Worm (Caenorhabditis elegans): Measurements from ENCODE around the gene Y57G11C.43.
"Not testable (repeated sequence)": the region's sequence is repeated elsewhere in the genome, so short reads cannot be mapped to it uniquely, and the experiment has no call there.

The Y57G11C.43 gene

DNA sequence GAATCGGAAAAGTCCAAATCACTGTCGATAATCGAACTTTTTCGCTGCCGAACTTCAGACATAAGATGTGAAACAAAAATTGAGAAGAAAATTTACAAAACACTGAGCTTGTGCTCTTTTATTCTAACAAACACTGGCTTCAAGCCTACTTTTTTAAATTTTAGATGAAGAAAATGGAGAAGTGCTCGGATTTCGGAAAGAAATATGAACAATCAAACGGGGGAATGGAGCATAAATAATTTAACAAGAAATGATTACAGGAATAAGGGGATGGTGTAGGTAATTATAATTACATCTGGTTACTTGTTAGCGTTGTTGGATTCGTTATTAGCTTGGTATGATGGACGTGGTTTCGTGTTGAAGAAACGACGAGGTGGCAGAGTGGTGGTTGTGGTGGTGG, 2.1 kb downstream of the Y57G11C.43 start, which contains the start of gene degl-1:
Gene degl-1, minus strand, starts transcription at position 101 of the 400 bp plus-strand sequence.
- TF ChIP-seq him-1 (tag; optimal IDR thresholded peaks at IDR 0.05) (no peak), dao-5 (tag; optimal IDR thresholded peaks at IDR 0.05) (no peak), W03F9.2 (tag; optimal IDR thresholded peaks at IDR 0.05) (no peak)

DNA sequence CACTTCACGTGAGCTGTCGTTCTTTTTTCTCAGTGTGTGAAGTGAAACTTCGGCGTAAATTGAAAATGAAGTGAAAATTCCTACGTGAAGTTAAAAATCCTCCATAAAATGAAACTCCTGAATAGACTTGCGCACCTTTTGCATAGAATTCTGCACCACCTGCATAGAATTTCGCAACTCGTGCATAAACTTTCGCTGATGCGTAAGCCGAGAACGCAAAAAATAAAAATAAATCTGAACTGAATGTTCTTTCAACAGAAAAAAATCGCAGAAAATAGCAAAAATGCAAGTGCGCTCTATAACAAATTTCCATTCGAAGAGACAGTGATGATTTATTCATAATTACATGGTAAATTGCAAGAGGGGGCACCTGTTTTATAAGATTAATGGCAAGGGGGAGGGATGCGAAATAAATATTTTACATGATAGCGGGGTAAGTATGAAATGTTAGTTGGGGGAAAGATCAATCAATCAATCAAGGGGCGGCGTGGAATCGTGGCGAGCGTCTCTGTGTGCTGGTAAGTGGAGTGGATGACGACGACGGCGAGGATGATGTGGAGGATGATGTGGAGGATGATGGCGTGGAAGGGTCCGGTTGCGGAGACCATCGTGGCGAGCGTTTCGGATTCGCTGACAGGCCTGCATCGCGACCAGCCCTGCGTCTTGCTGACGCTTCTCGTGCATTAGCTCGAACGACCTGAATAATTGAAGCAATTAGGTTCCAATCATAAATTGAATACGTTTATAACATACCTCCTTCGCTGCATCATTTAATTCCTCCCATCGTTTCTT, 4.2 kb downstream of the Y57G11C.43 start, which contains the start of gene Y57G11C.36:
Gene Y57G11C.36, minus strand, starts transcription at position 502 of the 792 bp plus-strand sequence.
- TF ChIP-seq W03F9.2 (tag; optimal IDR thresholded peaks at IDR 0.05): no peak
- TF ChIP-seq dao-5 (tag; optimal IDR thresholded peaks at IDR 0.05): no peak
- TF ChIP-seq him-1 (tag; optimal IDR thresholded peaks at IDR 0.05): no peak

DNA sequence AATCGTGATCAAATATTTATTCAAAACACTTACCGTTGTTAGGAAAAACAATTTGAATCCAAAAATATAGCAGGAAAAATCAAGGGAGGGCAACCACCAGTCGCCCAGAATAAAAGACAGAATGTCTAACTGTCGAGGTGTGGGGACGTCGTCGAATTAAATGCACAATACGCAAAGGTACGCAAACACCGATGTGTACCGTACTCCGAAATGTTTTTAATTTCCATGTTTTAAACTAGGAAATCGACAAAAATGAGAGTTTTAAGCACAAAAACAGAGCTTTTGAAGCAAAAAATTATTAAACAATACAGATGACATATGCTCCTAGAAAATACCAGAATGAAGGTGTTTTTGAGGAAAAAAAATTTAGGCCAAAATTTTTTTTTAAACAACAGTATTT, 5.2 kb downstream of the Y57G11C.43 start, which contains the start of gene Y57G11C.51:
Gene Y57G11C.51, minus strand, starts transcription at position 101 of the 400 bp plus-strand sequence.
- TF ChIP-seq dao-5, W03F9.2, him-1 (tag; optimal IDR thresholded peaks at IDR 0.05): not testable (repeated sequence)

DNA sequence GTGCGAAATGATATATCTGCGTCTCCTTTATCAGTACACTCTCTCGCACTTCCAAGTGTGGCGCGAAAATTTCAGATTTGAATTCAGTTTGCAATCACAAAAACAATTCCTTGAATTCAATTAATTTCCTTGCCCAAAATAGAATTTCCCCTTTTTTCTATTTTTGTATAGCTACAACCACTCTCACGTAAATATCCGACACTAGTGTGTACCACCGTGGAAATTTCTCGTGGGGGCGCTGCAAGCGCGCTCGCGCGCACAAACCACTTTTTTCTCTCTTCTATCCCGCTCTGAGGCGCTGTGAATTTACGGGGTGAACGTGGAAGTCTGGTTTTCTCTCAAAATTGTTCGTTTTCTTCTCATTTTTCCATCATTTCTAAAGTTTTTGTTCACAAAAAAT, 12.3 kb downstream of the Y57G11C.43 start, which contains the start of gene Y57G11C.8:
Gene Y57G11C.8, plus strand, starts transcription at position 301 of the 400 bp plus-strand sequence.
- TF ChIP-seq dao-5 (tag; optimal IDR thresholded peaks at IDR 0.05) (no peak), him-1 (tag; optimal IDR thresholded peaks at IDR 0.05) (no peak), W03F9.2 (tag; optimal IDR thresholded peaks at IDR 0.05) (no peak)

DNA sequence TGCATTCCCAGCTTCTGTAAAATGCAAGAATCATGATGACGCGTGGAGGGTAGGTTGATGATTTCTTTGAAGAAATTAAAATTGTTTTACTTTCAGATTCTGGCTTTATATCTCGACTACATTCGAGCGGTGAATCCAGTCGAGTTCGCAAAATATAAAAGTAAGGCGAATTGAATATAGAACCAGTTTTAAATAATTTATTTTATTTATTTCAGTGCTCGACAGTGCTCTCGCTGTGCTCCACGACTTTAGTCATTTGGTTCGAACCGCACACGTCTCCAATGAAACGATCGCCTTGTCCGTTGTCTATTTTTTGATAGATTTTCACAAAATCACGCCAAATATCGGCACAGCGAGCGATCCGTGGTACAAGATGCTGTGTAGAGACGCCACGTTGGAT, 13.0 kb downstream of the Y57G11C.43 start, which contains the start of gene Y57G11C.1130:
Gene Y57G11C.1130, plus strand, starts transcription at position 301 of the 400 bp plus-strand sequence.
- TF ChIP-seq dao-5 (tag; optimal IDR thresholded peaks at IDR 0.05) (no peak), W03F9.2 (tag; optimal IDR thresholded peaks at IDR 0.05) (no peak), him-1 (tag; optimal IDR thresholded peaks at IDR 0.05) (no peak)

DNA sequence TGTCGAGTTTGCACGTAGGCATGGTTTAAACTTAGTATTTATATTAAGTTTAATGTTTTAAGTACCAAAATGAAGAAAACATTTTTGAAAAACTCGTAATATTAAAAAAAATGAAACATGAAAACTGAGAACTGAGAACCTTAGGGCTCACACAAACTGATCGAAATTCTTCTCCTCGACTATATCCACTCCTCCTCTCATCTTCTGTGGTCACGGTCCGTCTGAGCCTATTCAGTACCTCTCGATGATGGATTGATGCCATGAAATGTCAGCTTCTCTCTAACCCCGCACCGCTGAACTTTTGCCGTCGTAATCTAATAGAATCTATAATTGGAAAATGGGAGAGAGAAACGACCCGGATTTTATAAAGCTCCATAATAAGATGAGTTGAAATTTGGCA, 15.2 kb downstream of the Y57G11C.43 start, which contains the start of gene nlp-56:
Gene nlp-56, minus strand, starts transcription at position 257 of the 400 bp plus-strand sequence.
- TF ChIP-seq dao-5 (tag; optimal IDR thresholded peaks at IDR 0.05) (no peak), W03F9.2 (tag; optimal IDR thresholded peaks at IDR 0.05) (no peak), him-1 (tag; optimal IDR thresholded peaks at IDR 0.05) (no peak)

DNA sequence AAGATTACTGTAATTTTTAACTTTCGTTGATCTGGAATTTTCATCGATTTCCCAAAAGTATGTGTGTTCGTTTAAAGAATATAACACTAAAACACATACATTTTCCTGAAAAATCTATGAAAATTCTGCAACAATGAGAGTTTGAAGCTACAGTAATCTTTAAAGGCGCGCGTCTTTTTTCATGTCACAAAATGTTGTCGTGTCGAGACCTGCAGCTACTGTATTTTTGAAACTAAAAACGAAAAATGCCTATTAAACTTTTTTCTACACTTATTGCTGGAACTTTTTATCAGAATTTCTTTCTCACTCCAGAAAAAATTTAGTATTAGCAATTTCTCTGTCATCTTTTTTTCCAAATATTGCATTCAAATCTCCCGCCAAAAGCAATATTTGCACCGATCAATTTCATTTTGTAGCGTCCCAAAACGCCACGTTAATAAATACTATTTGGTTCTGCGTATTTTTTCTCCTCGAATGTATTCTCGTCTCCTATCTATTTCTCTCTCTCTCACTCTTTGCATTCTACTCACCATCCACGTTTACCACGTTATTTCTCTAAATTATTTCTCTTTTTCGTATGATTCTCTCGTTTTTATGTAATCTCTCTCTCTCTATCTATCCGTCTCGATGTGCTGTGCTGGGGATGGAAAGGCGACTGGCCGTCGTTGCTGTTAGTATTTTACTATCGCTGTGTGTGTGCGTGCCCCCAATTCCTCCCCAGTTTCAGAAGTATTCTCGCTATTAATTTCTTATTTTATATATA, 17.3 kb downstream of the Y57G11C.43 start, which contains the start of gene melo-1:
Gene melo-1, plus strand, starts transcription at position 658 of the 763 bp plus-strand sequence.
- peak; percentile 44 for TF ChIP-seq him-1 (tag; optimal IDR thresholded peaks at IDR 0.05)
- TF ChIP-seq dao-5 (tag; optimal IDR thresholded peaks at IDR 0.05): no peak
- no peak for TF ChIP-seq W03F9.2 (tag; optimal IDR thresholded peaks at IDR 0.05)

DNA sequence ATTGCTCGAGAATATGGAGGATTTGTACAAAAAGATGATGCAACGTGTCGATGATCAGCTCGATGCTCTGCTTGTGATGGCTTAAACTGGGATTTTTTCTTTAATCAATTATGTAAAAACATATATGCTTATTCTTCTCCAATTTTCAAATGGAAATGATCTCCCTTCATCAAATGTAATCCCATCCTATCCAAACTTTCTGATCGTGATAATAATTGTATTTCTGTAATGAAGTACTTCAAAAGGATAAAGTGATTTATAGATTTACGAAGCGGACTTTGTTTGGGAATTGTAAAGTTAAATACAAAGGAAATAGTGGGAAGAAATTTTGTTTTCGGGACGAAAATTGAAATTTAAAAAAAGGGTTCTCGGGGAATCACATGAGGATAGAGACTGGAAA, 21.3 kb downstream of the Y57G11C.43 start:
- no peak for TF ChIP-seq him-1 (tag; optimal IDR thresholded peaks at IDR 0.05)
- no peak for TF ChIP-seq dao-5 (tag; optimal IDR thresholded peaks at IDR 0.05)
- TF ChIP-seq W03F9.2 (tag; optimal IDR thresholded peaks at IDR 0.05): no peak

DNA sequence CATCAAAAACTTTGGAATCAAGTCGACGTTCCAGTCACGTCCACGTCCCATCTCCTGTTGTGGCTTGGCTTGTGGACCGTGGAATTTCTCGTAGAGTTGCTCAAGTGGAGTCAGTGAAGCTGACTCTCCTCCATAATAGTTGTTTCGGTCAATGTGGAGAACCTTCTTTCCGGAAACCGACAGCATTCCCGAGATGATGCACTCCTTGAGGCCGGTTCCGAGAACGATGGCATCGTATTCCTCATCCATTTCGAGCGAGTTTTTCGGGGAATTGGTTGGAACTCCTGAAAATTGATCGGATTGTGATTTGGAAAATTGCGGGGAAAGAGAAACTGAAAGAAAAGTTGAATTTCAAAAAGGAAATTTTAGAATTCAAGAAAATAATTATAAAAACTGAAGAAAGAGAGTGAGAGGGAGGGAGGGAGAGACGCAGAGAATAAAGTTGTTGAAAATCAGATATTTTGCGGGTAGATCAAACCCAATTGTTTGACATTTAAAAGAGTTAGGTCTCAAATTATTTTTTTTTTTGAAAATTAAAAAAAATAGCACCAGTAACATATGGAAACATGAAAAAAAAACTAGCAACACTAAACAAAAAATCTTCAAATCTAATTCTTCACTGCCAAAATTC, 23.5 kb downstream of the Y57G11C.43 start, which contains the start of gene gdi-1:
Gene gdi-1, minus strand, starts transcription at position 286 of the 631 bp plus-strand sequence.
- TF ChIP-seq W03F9.2 (tag; optimal IDR thresholded peaks at IDR 0.05) (no peak), him-1 (tag; optimal IDR thresholded peaks at IDR 0.05) (no peak), dao-5 (tag; optimal IDR thresholded peaks at IDR 0.05) (no peak)

DNA sequence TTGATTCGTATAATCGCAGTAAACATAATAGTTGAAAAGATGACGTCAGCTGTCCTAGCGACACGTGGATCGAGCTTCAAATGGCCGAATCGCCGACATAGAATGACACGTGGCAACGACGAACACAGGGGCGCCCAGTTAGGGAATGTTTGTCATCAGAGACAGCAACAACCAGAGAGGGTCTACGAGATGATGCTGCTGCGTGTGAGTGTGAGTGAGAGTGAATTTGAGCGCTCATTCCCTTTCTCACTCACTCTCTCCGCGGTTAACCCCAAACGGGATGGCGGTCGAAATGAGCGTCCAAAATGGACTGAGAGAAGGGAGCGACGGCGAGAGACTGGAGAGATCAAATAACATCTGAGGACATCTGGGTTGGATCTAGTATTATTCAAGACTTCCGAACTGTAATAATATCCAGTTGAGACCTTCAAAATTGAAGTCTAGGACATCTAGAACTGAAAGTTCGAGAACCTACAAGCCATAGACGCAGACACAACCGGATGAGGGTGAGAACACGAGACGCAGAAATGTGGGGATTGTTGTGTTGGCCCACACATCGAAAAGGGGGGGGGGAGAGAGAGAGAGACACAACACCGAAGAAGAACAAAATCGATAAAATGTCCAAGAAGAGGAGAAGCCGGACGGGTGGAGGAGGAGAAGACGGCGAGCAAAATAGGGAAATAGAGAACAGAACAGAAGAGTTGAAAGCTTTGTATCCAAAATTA, 24.8 kb downstream of the Y57G11C.43 start:
- TF ChIP-seq W03F9.2 (tag; optimal IDR thresholded peaks at IDR 0.05): no peak
- peak; percentile 26 for TF ChIP-seq him-1 (tag; optimal IDR thresholded peaks at IDR 0.05)

DNA sequence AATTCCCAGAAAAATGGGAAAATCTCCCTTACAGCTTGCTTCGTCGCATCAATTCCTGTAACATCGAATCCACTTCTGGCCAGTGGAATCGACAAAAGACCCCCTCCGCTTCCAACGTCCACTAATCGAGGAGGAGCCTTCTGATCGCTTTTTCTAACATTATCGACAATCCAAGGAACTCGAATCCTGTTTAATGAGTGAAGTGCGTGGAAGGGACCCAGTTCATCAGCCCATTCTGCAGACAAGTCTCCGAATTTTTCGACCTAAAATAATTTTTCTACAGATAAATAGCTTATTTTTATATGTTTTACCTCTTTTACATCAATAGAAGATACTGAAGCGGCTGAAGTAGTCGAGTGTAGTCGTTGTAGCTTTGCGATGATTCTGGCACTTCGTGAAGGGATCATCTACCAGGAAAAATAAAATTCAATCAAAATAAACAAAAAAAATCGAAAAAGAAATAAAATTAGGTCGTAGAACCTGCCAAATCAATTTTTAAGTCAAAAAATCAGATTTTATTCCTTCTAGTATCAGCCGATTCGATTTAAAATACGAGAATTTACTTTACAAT, 26.8 kb downstream of the Y57G11C.43 start, which contains the start of gene coq-3:
Gene coq-3, minus strand, starts transcription at position 407 of the 571 bp plus-strand sequence.
- TF ChIP-seq him-1 (tag; optimal IDR thresholded peaks at IDR 0.05) (no peak), W03F9.2 (tag; optimal IDR thresholded peaks at IDR 0.05) (no peak), dao-5 (tag; optimal IDR thresholded peaks at IDR 0.05) (no peak)

DNA sequence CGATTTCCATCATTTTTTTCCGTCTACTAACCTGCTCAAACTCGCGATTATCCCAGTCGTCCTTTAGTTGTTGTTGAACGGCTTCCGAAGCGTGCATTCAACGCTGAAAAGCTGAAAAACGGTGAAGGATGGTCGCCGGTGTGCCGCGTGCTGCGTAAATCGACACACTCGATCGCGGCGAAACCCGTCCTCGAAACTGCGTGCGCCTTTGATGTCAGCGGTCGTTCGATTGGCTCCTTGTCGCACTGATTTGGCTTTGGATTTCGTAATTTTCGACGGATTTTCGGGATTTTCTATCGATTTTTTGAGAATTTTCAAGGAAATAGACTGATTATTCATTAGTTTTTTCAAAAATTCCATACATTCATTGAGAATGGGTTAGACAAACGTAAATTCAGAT, 28.1 kb downstream of the Y57G11C.43 start, which contains the start of the genes Y57G11C.1147 and nuo-3:
Gene Y57G11C.1147, minus strand, starts transcription at position 161 of the 400 bp plus-strand sequence.
Gene nuo-3, minus strand, starts transcription at position 191 of the 400 bp plus-strand sequence.
- TF ChIP-seq him-1 (tag; optimal IDR thresholded peaks at IDR 0.05): no peak
